Fruit fly (Drosophila melanogaster) whole organism, embryonic: Measurements from ENCODE around the gene CG14915.
A peak's percentile ranks its signal among the peaks of the same experiment; 100 is the strongest.

Experiments
- CG10366 ChIP-seq: fragments of 200-800 bp; sonication (Bioruptor generic); IDR thresholded peaks from 2 replicates; pipeline ENCODE4 v1.3.6; 2022; ENCODE audit warnings: missing biosample characterization, missing genetic modification characterization
- CG11456 ChIP-seq: fragments of 200-800 bp; sonication (Bioruptor generic); IDR thresholded peaks from 3 replicates; pipeline ENCODE4 v1.3.6; 2022; ENCODE audit warnings: missing biosample characterization, missing genetic modification characterization
- CG11504 ChIP-seq: fragments of 200-800 bp; sonication (Bioruptor generic); optimal IDR thresholded peaks from 3 replicates; lab custom pipeline; 2019; ENCODE audit warnings: missing biosample characterization, mild to moderate bottlenecking, missing genetic modification characterization, moderate library complexity
- CG13123 ChIP-seq: fragments of 200-800 bp; sonication (Bioruptor generic); optimal IDR thresholded peaks from 2 replicates; lab custom pipeline; 2016; ENCODE audit warnings: missing biosample characterization, missing genetic modification characterization
- CG13424 ChIP-seq: fragments of 200-800 bp; sonication (Bioruptor generic); optimal IDR thresholded peaks from 2 replicates; lab custom pipeline; 2019; ENCODE audit warnings: missing biosample characterization, mild to moderate bottlenecking, missing genetic modification characterization, moderate library complexity
- CG13624 ChIP-seq: fragments of 200-800 bp; sonication (Bioruptor generic); optimal IDR thresholded peaks from 2 replicates; lab custom pipeline; 2016; ENCODE audit warnings: missing biosample characterization, missing genetic modification characterization
- CG14014 ChIP-seq: fragments of 200-800 bp; sonication (Bioruptor generic); IDR thresholded peaks from 2 replicates; pipeline ENCODE4 v1.3.6; 2022; ENCODE audit warnings: missing biosample characterization, missing genetic modification characterization
- CG14710 ChIP-seq: fragments of 200-800 bp; sonication (Bioruptor generic); optimal IDR thresholded peaks from 3 replicates; lab custom pipeline; 2019; ENCODE audit warnings: missing biosample characterization, mild to moderate bottlenecking, missing genetic modification characterization, moderate library complexity
- CG15073 ChIP-seq: fragments of 200-800 bp; sonication (Bioruptor generic); optimal IDR thresholded peaks from 2 replicates; lab custom pipeline; 2016; ENCODE audit warnings: missing biosample characterization, missing genetic modification characterization
- CG15514 ChIP-seq: fragments of 200-800 bp; sonication (Bioruptor generic); optimal IDR thresholded peaks from 3 replicates; lab custom pipeline; 2017; ENCODE audit warnings: missing biosample characterization, missing genetic modification characterization, mild to moderate bottlenecking, moderate library complexity, missing genetic modification reagents
- CG17361 ChIP-seq: fragments of 200-800 bp; sonication (Bioruptor generic); IDR thresholded peaks from 3 replicates; pipeline ENCODE4 v1.3.6; 2022; ENCODE audit warnings: missing biosample characterization, missing genetic modification characterization
- CG1792 ChIP-seq: fragments of 200-800 bp; sonication (Bioruptor generic); optimal IDR thresholded peaks from 2 replicates; lab custom pipeline; 2016; ENCODE audit warnings: missing biosample characterization, missing genetic modification characterization
- CG18764 ChIP-seq: fragments of 200-800 bp; sonication (Bioruptor generic); optimal IDR thresholded peaks from 3 replicates; lab custom pipeline; 2016; ENCODE audit warnings: missing biosample characterization, missing genetic modification characterization
- CG2199 ChIP-seq: fragments of 200-800 bp; sonication (Bioruptor generic); IDR thresholded peaks from 3 replicates; pipeline ENCODE4 v1.3.6; 2022; ENCODE audit warnings: missing biosample characterization, missing genetic modification characterization
- CG34422 ChIP-seq: fragments of 200-800 bp; sonication (Bioruptor generic); IDR thresholded peaks from 3 replicates; pipeline ENCODE4 v1.3.6; 2022; ENCODE audit warnings: missing biosample characterization, missing genetic modification characterization
- CG3726 ChIP-seq: fragments of 200-800 bp; sonication (Bioruptor generic); IDR thresholded peaks from 3 replicates; pipeline ENCODE4, ENCODE4 v1.3.6; 2022; ENCODE audit warnings: missing biosample characterization, missing genetic modification characterization
- CG4424 ChIP-seq: fragments of 200-800 bp; sonication (Bioruptor generic); optimal IDR thresholded peaks from 3 replicates; lab custom pipeline; 2016; ENCODE audit warnings: missing biosample characterization, missing genetic modification characterization
- CG6272 ChIP-seq: fragments of 200-800 bp; sonication (Bioruptor generic); IDR thresholded peaks from 2 replicates; pipeline ENCODE4 v1.3.6; 2022; ENCODE audit warnings: missing biosample characterization, missing genetic modification characterization
- CG6654 ChIP-seq: fragments of 200-800 bp; sonication (Bioruptor generic); optimal IDR thresholded peaks from 2 replicates; lab custom pipeline; 2017; ENCODE audit warnings: missing biosample characterization, mild to moderate bottlenecking, missing genetic modification characterization
- CG6791 ChIP-seq: fragments of 200-800 bp; sonication (Bioruptor generic); IDR thresholded peaks from 3 replicates; pipeline ENCODE4 v1.3.6; 2022; ENCODE audit warnings: missing biosample characterization, missing genetic modification characterization; ENCODE audit not compliant: partially characterized antibody
- CG7745 ChIP-seq: fragments of 200-800 bp; sonication (Bioruptor generic); optimal IDR thresholded peaks from 2 replicates; lab custom pipeline; 2018; ENCODE audit warnings: missing biosample characterization, mild to moderate bottlenecking, missing genetic modification characterization, moderate library complexity
- CG8089 ChIP-seq: fragments of 200-800 bp; sonication (Bioruptor generic); optimal IDR thresholded peaks from 3 replicates; lab custom pipeline; 2016; ENCODE audit warnings: missing biosample characterization, missing genetic modification characterization
- CG9727 ChIP-seq: fragments of 200-800 bp; sonication (Bioruptor generic); optimal IDR thresholded peaks from 3 replicates; lab custom pipeline; 2017; ENCODE audit warnings: missing biosample characterization, mild to moderate bottlenecking, missing genetic modification characterization
- CG9932 ChIP-seq: fragments of 200-800 bp; sonication (Bioruptor generic); IDR thresholded peaks from 2 replicates; pipeline ENCODE4 v1.3.6; 2022; ENCODE audit warnings: missing biosample characterization, missing genetic modification characterization
- CkIIα-i1 ChIP-seq: fragments of 200-800 bp; sonication (Bioruptor generic); IDR thresholded peaks from 2 replicates; pipeline ENCODE4 v1.3.6; 2022; ENCODE audit warnings: missing biosample characterization, missing genetic modification characterization
- CoRest ChIP-seq: fragments of 200-800 bp; sonication (Bioruptor generic); optimal IDR thresholded peaks from 3 replicates; lab custom pipeline; 2018; ENCODE audit warnings: missing biosample characterization, mild to moderate bottlenecking, missing genetic modification characterization, moderate library complexity
- GATAe ChIP-seq: fragments of 200-800 bp; sonication (Bioruptor generic); conservative IDR thresholded peaks from 2 replicates; pipeline ENCODE4 v1.3.6; 2022; ENCODE audit warnings: missing biosample characterization, missing genetic modification characterization
- Hand ChIP-seq: fragments of 200-800 bp; sonication (Bioruptor generic); optimal IDR thresholded peaks from 2 replicates; lab custom pipeline; 2017; ENCODE audit warnings: mild to moderate bottlenecking, missing biosample characterization, missing genetic modification reagents, missing genetic modification characterization
- Hmx ChIP-seq: fragments of 200-800 bp; sonication (Bioruptor generic); optimal IDR thresholded peaks from 2 replicates; lab custom pipeline; 2016; ENCODE audit warnings: missing biosample characterization, missing genetic modification characterization
- MBD-R2 ChIP-seq: fragments of 200-800 bp; sonication (Bioruptor generic); IDR thresholded peaks from 2 replicates; pipeline ENCODE4 v1.3.6; 2022; ENCODE audit warnings: missing biosample characterization, missing genetic modification characterization
- MESR4 ChIP-seq: fragments of 200-800 bp; sonication (Bioruptor generic); optimal IDR thresholded peaks from 2 replicates; lab custom pipeline; 2018; ENCODE audit warnings: missing biosample characterization, mild to moderate bottlenecking, missing genetic modification characterization, moderate library complexity
- Poxn ChIP-seq: fragments of 200-800 bp; sonication (Bioruptor generic); IDR thresholded peaks from 2 replicates; pipeline ENCODE4 v1.3.6; 2022; ENCODE audit warnings: missing biosample characterization, missing genetic modification characterization
- Six4 ChIP-seq: fragments of 200-800 bp; sonication (Bioruptor generic); optimal IDR thresholded peaks from 2 replicates; lab custom pipeline; 2016; ENCODE audit warnings: missing biosample characterization, missing genetic modification characterization
- Ssrp ChIP-seq: fragments of 200-800 bp; sonication (Bioruptor generic); optimal IDR thresholded peaks from 2 replicates; lab custom pipeline; 2018; ENCODE audit warnings: missing biosample characterization, mild to moderate bottlenecking, missing genetic modification characterization, moderate library complexity
- bab2 ChIP-seq: fragments of 200-800 bp; sonication (Bioruptor generic); optimal IDR thresholded peaks from 2 replicates; lab custom pipeline; 2016; ENCODE audit warnings: missing biosample characterization, missing genetic modification characterization
- cas ChIP-seq: fragments of 200-800 bp; sonication (Bioruptor generic); IDR thresholded peaks from 2 replicates; pipeline ENCODE4 v1.3.6; 2022; ENCODE audit warnings: missing biosample characterization, missing genetic modification characterization
- cg ChIP-seq: fragments of 200-800 bp; sonication (Bioruptor generic); optimal IDR thresholded peaks from 3 replicates; lab custom pipeline; 2019; ENCODE audit warnings: missing biosample characterization, mild to moderate bottlenecking, missing genetic modification characterization, moderate library complexity
- dan ChIP-seq: fragments of 200-800 bp; sonication (Bioruptor generic); IDR thresholded peaks from 2 replicates; pipeline ENCODE4 v1.3.6; 2022; ENCODE audit warnings: missing biosample characterization, missing genetic modification characterization
- gce ChIP-seq: fragments of 200-800 bp; sonication (Bioruptor generic); IDR thresholded peaks from 3 replicates; pipeline ENCODE4 v1.3.6; 2022; ENCODE audit warnings: missing biosample characterization, missing genetic modification characterization
- gfzf ChIP-seq: fragments of 200-800 bp; sonication (Bioruptor generic); optimal IDR thresholded peaks from 2 replicates; lab custom pipeline; 2016; ENCODE audit warnings: missing biosample characterization, mild to moderate bottlenecking, missing genetic modification characterization, moderate library complexity
- ham ChIP-seq: fragments of 200-800 bp; sonication (Bioruptor generic); IDR thresholded peaks from 2 replicates; pipeline ENCODE4 v1.3.6; 2022; ENCODE audit warnings: missing biosample characterization, missing genetic modification characterization
- jing ChIP-seq: fragments of 200-800 bp; sonication (Bioruptor generic); optimal IDR thresholded peaks from 2 replicates; lab custom pipeline; 2018; ENCODE audit warnings: missing biosample characterization, mild to moderate bottlenecking, missing genetic modification characterization
- jumu ChIP-seq: fragments of 200-800 bp; sonication (Bioruptor generic); optimal IDR thresholded peaks from 3 replicates; lab custom pipeline; 2016; ENCODE audit warnings: missing biosample characterization, missing genetic modification characterization
- lola ChIP-seq, 3 experiments: fragments of >200 bp in 2 of 3; fragments of 200-800 bp in 1 of 3; sonication (Bioruptor generic) in 1 of 3; optimal IDR thresholded peaks; 2 replicates each; lab custom pipeline; 2017 to 2019; ENCODE audit warnings: missing biosample characterization in 3 of 3, missing genetic modification characterization in 3 of 3, mild to moderate bottlenecking in 1 of 3, moderate library complexity in 1 of 3
- mam ChIP-seq: fragments of 200-800 bp; sonication (Bioruptor generic); optimal IDR thresholded peaks from 3 replicates; lab custom pipeline; 2016; ENCODE audit warnings: missing biosample characterization, missing genetic modification characterization
- nerfin-1 ChIP-seq: fragments of 200-800 bp; sonication (Bioruptor generic); optimal IDR thresholded peaks from 3 replicates; lab custom pipeline; 2019; ENCODE audit warnings: missing biosample characterization, mild to moderate bottlenecking, missing genetic modification characterization, moderate library complexity
- nmo ChIP-seq: fragments of 200-800 bp; sonication (Bioruptor generic); optimal IDR thresholded peaks from 2 replicates; lab custom pipeline; 2018; ENCODE audit warnings: missing biosample characterization, mild to moderate bottlenecking, missing genetic modification characterization, moderate library complexity
- sens ChIP-seq: fragments of 200-800 bp; sonication (Bioruptor generic); peaks from one replicate; lab custom pipeline; 2016; ENCODE audit warnings: missing biosample characterization, missing genetic modification characterization
- sqz ChIP-seq: fragments of 200-800 bp; sonication (Bioruptor generic); optimal IDR thresholded peaks from 3 replicates; lab custom pipeline; 2018; ENCODE audit warnings: missing biosample characterization, mild to moderate bottlenecking, missing genetic modification characterization
- tna ChIP-seq: fragments of 200-800 bp; sonication (Bioruptor generic); IDR thresholded peaks from 2 replicates; pipeline ENCODE4 v1.3.6; 2022; ENCODE audit warnings: missing biosample characterization, missing genetic modification characterization; ENCODE audit not compliant: partially characterized antibody
- vvl ChIP-seq: fragments of 200-800 bp; sonication (Bioruptor generic); IDR thresholded peaks from 2 replicates; pipeline ENCODE4 v1.3.6; 2022; ENCODE audit warnings: missing biosample characterization, missing genetic modification characterization
- yki ChIP-seq: fragments of >200 bp; optimal IDR thresholded peaks from 3 replicates; lab custom pipeline; 2018

The CG14915 gene

DNA sequence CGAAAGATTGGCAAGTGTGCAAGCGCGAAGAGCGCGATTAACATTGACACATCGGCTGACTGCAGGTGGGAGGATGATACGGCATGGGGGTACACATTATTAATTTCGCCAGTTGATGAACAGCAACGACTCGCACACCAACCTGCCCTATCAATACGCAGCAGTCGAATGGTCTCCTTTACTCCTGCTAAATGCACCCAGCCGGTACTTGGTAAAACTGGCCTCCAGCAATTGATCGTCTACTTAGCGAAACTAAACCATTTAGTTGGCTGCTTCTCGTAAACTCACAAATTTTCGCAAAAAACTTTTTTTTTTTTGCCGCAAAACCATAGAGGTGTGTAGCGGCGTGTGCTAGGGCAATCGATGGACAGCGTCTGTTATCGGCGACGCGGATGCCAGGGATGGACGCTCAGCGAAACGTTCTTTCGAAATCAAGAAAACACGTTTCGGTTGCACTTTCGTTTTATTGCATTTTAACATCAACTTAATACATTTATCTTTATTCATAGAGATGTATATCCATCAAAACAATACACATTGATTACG, 29.8 kb downstream of the CG14915 start, which contains the start of gene Ge-1 (continued):
- TF ChIP-seq sqz (GFP tag; lab: Kevin White, UChicago) = peak; percentile 80
- TF ChIP-seq CG6272 (GFP tag; lab: Robert Waterston, UW) = no peak
- peak; percentile 83 for TF ChIP-seq CG15514
- no peak for TF ChIP-seq Six4
- no peak for TF ChIP-seq mam
- TF ChIP-seq jing (GFP tag; lab: Kevin White, UChicago) = no peak
- no peak for TF ChIP-seq Poxn (GFP tag; lab: Robert Waterston, UW)
- no peak for TF ChIP-seq GATAe (GFP tag; lab: Robert Waterston, UW)
- TF ChIP-seq CG18764 = peak; percentile 2
- peak; percentile 84; the same call in 2 of the 3 replicates for TF ChIP-seq CG34422 (GFP tag; lab: Robert Waterston, UW)
- no peak for TF ChIP-seq bab2 (GFP tag; lab: Kevin White, UChicago)
- TF ChIP-seq CG2199 = no peak
- TF ChIP-seq CG1792 (GFP tag; lab: Kevin White, UChicago) = no peak
- no peak for TF ChIP-seq CG9727 (GFP tag; lab: Kevin White, UChicago)
- TF ChIP-seq CG10366 (GFP tag; lab: Robert Waterston, UW) = no peak
- TF ChIP-seq CG11456 (GFP tag; lab: Robert Waterston, UW) = no peak
- no peak for TF ChIP-seq Hand (GFP tag; lab: Kevin White, UChicago)
- TF ChIP-seq CG13624 (GFP tag; lab: Kevin White, UChicago) = peak; percentile 31
- TF ChIP-seq CG14014 (GFP tag; lab: Robert Waterston, UW) = peak; percentile 18; the same call in 1 of the 2 replicates
- TF ChIP-seq CG11504 (tag; lab: Kevin White, UChicago) = no peak
- no peak for TF ChIP-seq lola (GFP tag; optimal IDR thresholded peaks at IDR 0.05; lab: Kevin White, UChicago)
- peak; percentile 82 for TF ChIP-seq MBD-R2 (GFP tag; lab: Robert Waterston, UW)
- no peak for TF ChIP-seq CoRest (tag; lab: Kevin White, UChicago)
- TF ChIP-seq CG8089 (GFP tag; lab: Kevin White, UChicago) = no peak
- TF ChIP-seq CG9932 (GFP tag; lab: Robert Waterston, UW) = no peak
- peak; percentile 48; the same call in 1 of the 3 replicates for TF ChIP-seq CG6791 (GFP tag; lab: Robert Waterston, UW)
- TF ChIP-seq CG17361 (GFP tag; lab: Robert Waterston, UW) = no peak
- peak; percentile 2 for TF ChIP-seq gfzf (GFP tag; lab: Kevin White, UChicago)
- TF ChIP-seq Hmx (GFP tag; lab: Kevin White, UChicago) = no peak
- no peak for TF ChIP-seq gce (GFP tag; lab: Robert Waterston, UW)
- TF ChIP-seq cg (GFP tag; lab: Kevin White, UChicago) = no peak
- TF ChIP-seq MESR4 (GFP tag; lab: Kevin White, UChicago) = peak; percentile 29
- TF ChIP-seq jumu (GFP tag; lab: Kevin White, UChicago) = no peak
- TF ChIP-seq nmo = no peak
- no peak for TF ChIP-seq CG6654
- TF ChIP-seq CG7745 (tag; lab: Kevin White, UChicago) = no peak
- TF ChIP-seq vvl = no peak
- TF ChIP-seq yki (lab: Kevin White, UChicago) = no peak
- TF ChIP-seq CG4424 = peak; percentile 19
- TF ChIP-seq CG14710 (tag; lab: Kevin White, UChicago) = peak; percentile 34
- TF ChIP-seq cas = no peak
- no peak for TF ChIP-seq CG13424
- TF ChIP-seq CG13123 = no peak
- no peak for TF ChIP-seq sens (GFP tag; lab: Kevin White, UChicago)
- TF ChIP-seq tna (GFP tag; lab: Robert Waterston, UW) = 0 out of 2 replicates have a peak, but pooled peaks have one; percentile 20
- TF ChIP-seq dan (GFP tag; lab: Robert Waterston, UW) = no peak
- TF ChIP-seq Ssrp (tag; lab: Kevin White, UChicago) = no peak
- TF ChIP-seq CkIIα-i1 (GFP tag; lab: Robert Waterston, UW) = no peak
- TF ChIP-seq nerfin-1 = no peak
- TF ChIP-seq CG3726 (GFP tag; lab: Robert Waterston, UW) = no peak
- TF ChIP-seq CG15073 = no peak
- TF ChIP-seq ham (GFP tag; lab: Robert Waterston, UW) = no peak
